Worm (Caenorhabditis elegans) whole organism, young adult: ENCODE results near the gene plk-1.

Source experiments
- ama-1 ChIP-seq, 3 experiments: fragments of 150-350 bp in 1 of 3; sonication (generic microtip) in 2 of 3; optimal IDR thresholded peaks; 2 replicates each; lab custom pipeline; 2014 to 2018; ENCODE audit warnings: missing biosample characterization in 2 of 3, missing genetic modification characterization in 2 of 3, missing genetic modification reagents in 2 of 3
- dpl-1 ChIP-seq: fragments of 150-350 bp; optimal IDR thresholded peaks from 2 replicates; lab custom pipeline; 2014; ENCODE audit warnings: missing biosample characterization, missing genetic modification reagents, missing genetic modification characterization

- TF ChIP-seq dpl-1 (GFP tag; lab: Kevin White, UChicago) (no peak), ama-1 (optimal IDR thresholded peaks at IDR 0.05; lab: Kevin White, UChicago) (no peak), ama-1 (GFP tag; optimal IDR thresholded peaks at IDR 0.05; lab: Kevin White, UChicago) (no peak)
Measured at ce11 chrIII:8115877-8116276, 14.7 kb downstream of the plk-1 start.
